Worm (Caenorhabditis elegans) whole organism, L2 larva: Measurements from ENCODE around the gene mel-46.

Source experiments
- R02D3.7 ChIP-seq: fragments of 150-350 bp; optimal IDR thresholded peaks from 2 replicates; lab custom pipeline; 2014; ENCODE audit warnings: missing biosample characterization, missing genetic modification characterization
- egl-27 ChIP-seq: sonication (generic microtip); optimal IDR thresholded peaks from 3 replicates; lab custom pipeline; 2017; ENCODE audit warnings: missing biosample characterization, missing genetic modification reagents, missing genetic modification characterization
- unc-39 ChIP-seq: fragments of 150-350 bp; optimal IDR thresholded peaks from 2 replicates; lab custom pipeline; 2014; ENCODE audit warnings: missing biosample characterization, missing genetic modification characterization

DNA sequence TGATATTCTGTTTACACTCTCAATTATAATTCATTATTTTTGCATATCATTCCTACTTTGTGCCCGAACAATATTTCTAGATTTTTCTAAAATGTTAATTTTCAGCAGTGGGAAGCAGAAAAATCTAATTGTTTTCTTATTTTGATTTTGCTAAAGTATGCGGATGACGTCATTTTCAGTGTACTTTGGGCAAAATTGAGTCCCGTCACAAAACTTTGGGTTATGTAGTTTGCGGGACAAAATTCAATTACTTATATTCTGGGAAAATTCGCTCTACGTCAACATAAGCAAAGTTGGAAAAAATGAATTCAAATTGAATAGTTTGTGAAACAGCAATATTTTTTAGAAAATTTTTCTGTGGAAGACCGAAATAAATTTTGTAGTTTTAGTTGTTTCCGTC is 51.2 kb downstream of the mel-46 start:
- no peak for TF ChIP-seq R02D3.7 (tag; lab: Kevin White, UChicago)
- TF ChIP-seq egl-27 (tag; lab: Kevin White, UChicago) = no peak
- no peak for TF ChIP-seq unc-39 (tag; lab: Kevin White, UChicago)
